Fruit fly (Drosophila melanogaster) whole organism, prepupa: ENCODE data around the gene CG34286.

Experiments used
- CG11762 ChIP-seq: fragments of 200-800 bp; sonication (Bioruptor generic); optimal IDR thresholded peaks from 3 replicates; lab custom pipeline; 2016; ENCODE audit warnings: missing biosample characterization, missing genetic modification characterization; ENCODE audit not compliant: insufficient read depth
- CG8632 ChIP-seq: fragments of 200-800 bp; sonication (Bioruptor generic); optimal IDR thresholded peaks from 3 replicates; lab custom pipeline; 2016; ENCODE audit warnings: missing biosample characterization, missing genetic modification characterization
- Eip75B ChIP-seq: fragments of 200-800 bp; sonication (Bioruptor generic); optimal IDR thresholded peaks from 3 replicates; lab custom pipeline; 2016; ENCODE audit warnings: missing biosample characterization, missing genetic modification characterization
- Gug ChIP-seq: fragments of 200-800 bp; sonication (Bioruptor generic); IDR thresholded peaks from 2 replicates; pipeline ENCODE4 v1.3.6; 2022; ENCODE audit warnings: missing biosample characterization, missing genetic modification characterization
- OdsH ChIP-seq: fragments of 200-800 bp; sonication (Bioruptor generic); optimal IDR thresholded peaks from 3 replicates; lab custom pipeline; 2016; ENCODE audit warnings: missing biosample characterization, missing genetic modification characterization
- Sox102F ChIP-seq: fragments of 200-800 bp; sonication (Bioruptor generic); optimal IDR thresholded peaks from 2 replicates; lab custom pipeline; 2016; ENCODE audit warnings: missing biosample characterization, mild to moderate bottlenecking, missing genetic modification characterization
- dsx ChIP-seq: fragments of 200-800 bp; optimal IDR thresholded peaks from 3 replicates; lab custom pipeline; 2019; ENCODE audit warnings: missing biosample characterization, mild to moderate bottlenecking, missing genetic modification characterization, moderate library complexity; ENCODE audit not compliant: poor library complexity, severe bottlenecking
- pdm3 ChIP-seq: fragments of 200-800 bp; sonication (Bioruptor generic); optimal IDR thresholded peaks from 3 replicates; lab custom pipeline; 2016; ENCODE audit warnings: missing biosample characterization, missing genetic modification characterization

DNA sequence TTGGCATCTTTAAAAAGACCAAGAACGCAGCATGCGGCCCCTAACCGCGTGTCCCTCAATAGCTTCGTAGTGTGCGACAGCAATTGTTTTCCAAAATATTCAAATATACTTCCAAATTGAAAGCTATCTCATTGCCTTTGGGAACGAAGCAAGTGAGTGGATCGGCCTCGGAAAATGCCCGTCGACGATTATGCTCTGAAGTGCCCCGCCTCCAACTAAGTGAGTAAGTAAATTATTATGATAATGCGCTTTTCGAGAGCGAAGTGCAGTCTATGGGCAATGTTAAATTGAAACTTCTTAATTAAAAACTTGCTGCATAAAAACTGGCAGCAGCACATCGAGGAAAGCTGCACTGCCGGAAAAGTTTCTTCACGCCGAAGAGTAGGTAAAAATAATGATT lies at the start of gene CG34286:
- TF ChIP-seq pdm3 (GFP tag; lab: Kevin White, UChicago) (no peak), CG8632 (no peak), CG11762 (GFP tag; lab: Kevin White, UChicago) (no peak), Sox102F (GFP tag; lab: Kevin White, UChicago) (no peak), dsx (GFP tag; lab: Kevin White, UChicago) (no peak), Eip75B (GFP tag; lab: Kevin White, UChicago) (no peak), OdsH (GFP tag; lab: Kevin White, UChicago) (no peak), Gug (no peak)
